Worm (Caenorhabditis elegans) whole organism, L3 larva: ENCODE results near the gene K07F5.16.

Experiments used
- R02D3.7 ChIP-seq: fragments of 150-350 bp; optimal IDR thresholded peaks from 2 replicates; lab custom pipeline; 2014; ENCODE audit warnings: missing biosample characterization, missing genetic modification characterization
- aly-2 ChIP-seq: fragments of 150-350 bp; optimal IDR thresholded peaks from 2 replicates; lab custom pipeline; 2014; ENCODE audit warnings: missing biosample characterization, missing genetic modification characterization
- ama-1 ChIP-seq: fragments of 150-350 bp; optimal IDR thresholded peaks from 2 replicates; lab custom pipeline; 2018
- elt-1 ChIP-seq: fragments of 150-350 bp; optimal IDR thresholded peaks from 2 replicates; lab custom pipeline; 2014; ENCODE audit warnings: missing biosample characterization, missing genetic modification characterization
- elt-2 ChIP-seq: sonication (generic microtip); optimal IDR thresholded peaks from 2 replicates; lab custom pipeline; 2016; ENCODE audit warnings: missing genetic modification reagents, mild to moderate bottlenecking, missing genetic modification characterization, missing compliant biosample characterization
- elt-3 ChIP-seq, 3 experiments: fragments of 150-350 bp in 1 of 3; sonication (generic microtip) in 2 of 3; optimal IDR thresholded peaks; 2 replicates in 2 of 3; 4 replicates in 1 of 3; lab custom pipeline; 2014 to 2017; ENCODE audit warnings: missing biosample characterization in 3 of 3, missing genetic modification characterization in 3 of 3
- lin-15B ChIP-seq: fragments of 150-350 bp; optimal IDR thresholded peaks from 2 replicates; lab custom pipeline; 2014; ENCODE audit warnings: missing biosample characterization, missing genetic modification characterization
- lin-39 ChIP-seq: fragments of 150-350 bp; optimal IDR thresholded peaks from 2 replicates; lab custom pipeline; 2018; ENCODE audit warnings: missing biosample characterization, missing genetic modification reagents, missing genetic modification characterization
- mml-1 ChIP-seq: fragments of 150-350 bp; sonication (generic microtip); optimal IDR thresholded peaks from 3 replicates; lab custom pipeline; 2014; ENCODE audit warnings: missing biosample characterization, missing genetic modification characterization
- nhr-23 ChIP-seq: fragments of 150-350 bp; optimal IDR thresholded peaks from 2 replicates; lab custom pipeline; 2014; ENCODE audit warnings: missing biosample characterization, missing genetic modification reagents, missing genetic modification characterization
- nhr-237 ChIP-seq: fragments of 150-350 bp; optimal IDR thresholded peaks from 2 replicates; lab custom pipeline; 2014; ENCODE audit warnings: missing biosample characterization, missing genetic modification characterization
- pha-4 ChIP-seq: fragments of 150-350 bp; optimal IDR thresholded peaks from 2 replicates; lab custom pipeline; 2014; ENCODE audit warnings: missing biosample characterization, missing genetic modification reagents, missing genetic modification characterization
- snpc-4 ChIP-seq: fragments of 150-350 bp; optimal IDR thresholded peaks from 2 replicates; lab custom pipeline; 2014; ENCODE audit warnings: missing biosample characterization, missing genetic modification characterization
- zag-1 ChIP-seq: fragments of 150-350 bp; optimal IDR thresholded peaks from 2 replicates; lab custom pipeline; 2014; ENCODE audit warnings: missing biosample characterization, missing genetic modification characterization

DNA sequence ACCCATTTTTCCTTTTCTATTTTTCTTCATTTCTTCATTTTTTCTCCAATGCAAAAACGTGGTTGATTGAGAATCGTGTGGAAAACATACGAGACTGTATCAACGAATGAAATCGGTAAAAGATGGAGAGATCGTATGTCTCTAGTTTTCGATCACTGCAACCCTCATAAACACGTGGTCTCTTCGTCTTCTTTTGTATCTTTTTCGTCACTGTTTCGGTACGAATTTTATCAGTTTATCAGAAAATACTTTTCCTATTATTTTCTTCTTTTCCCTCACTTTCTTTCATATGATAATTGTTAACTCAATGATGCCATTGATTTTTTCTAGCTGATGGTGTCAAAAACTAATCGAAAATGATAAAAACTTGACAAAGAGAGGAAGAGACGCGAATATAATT, 11.7 kb downstream of the K07F5.16 start:
- TF ChIP-seq lin-39 (tag; lab: Kevin White, UChicago) (no peak), zag-1 (tag; lab: Kevin White, UChicago) (no peak), snpc-4 (no peak), nhr-237 (tag; lab: Kevin White, UChicago) (no peak), pha-4 (peak; percentile 53), mml-1 (no peak), R02D3.7 (tag; lab: Kevin White, UChicago) (no peak), nhr-23 (tag; lab: Kevin White, UChicago) (peak; percentile 58), ama-1 (lab: Kevin White, UChicago) (no peak), elt-2 (peak; percentile 81), lin-15B (no peak), aly-2 (tag; lab: Kevin White, UChicago) (no peak), elt-1 (tag; lab: Kevin White, UChicago) (no peak), elt-3 (tag; optimal IDR thresholded peaks at IDR 0.05; lab: Kevin White, UChicago) (no peak)
